Worm (Caenorhabditis elegans) whole organism, mixed stage, embryonic: ENCODE results near the gene H04J21.4.

Source experiments
- M03D4.4 ChIP-seq: sonication (generic microtip); optimal IDR thresholded peaks from 2 replicates; lab custom pipeline; 2017; ENCODE audit warnings: mild to moderate bottlenecking, missing genetic modification characterization, missing compliant biosample characterization
- bed-3 ChIP-seq: fragments of 200-800 bp; sonication (Bioruptor generic); optimal IDR thresholded peaks from 3 replicates; lab custom pipeline; 2018; ENCODE audit warnings: mild to moderate bottlenecking, missing genetic modification characterization, moderate library complexity, missing compliant biosample characterization
- blmp-1 ChIP-seq: fragments of 150-350 bp; optimal IDR thresholded peaks from 2 replicates; lab custom pipeline; 2014; ENCODE audit warnings: missing biosample characterization, missing genetic modification characterization
- ceh-39 ChIP-seq: fragments of 150-350 bp; optimal IDR thresholded peaks from 2 replicates; lab custom pipeline; 2014; ENCODE audit warnings: missing biosample characterization, missing genetic modification characterization
- ceh-43 ChIP-seq: fragments of 200-800 bp; sonication (Bioruptor generic); optimal IDR thresholded peaks from 2 replicates; lab custom pipeline; 2018; ENCODE audit warnings: mild to moderate bottlenecking, missing genetic modification characterization, moderate library complexity, missing compliant biosample characterization
- ceh-83 ChIP-seq: fragments of 200-800 bp; sonication (Bioruptor generic); optimal IDR thresholded peaks from 2 replicates; lab custom pipeline; 2018; ENCODE audit warnings: mild to moderate bottlenecking, missing genetic modification characterization, missing compliant biosample characterization
- ces-1 ChIP-seq: fragments of 150-350 bp; optimal IDR thresholded peaks from 2 replicates; lab custom pipeline; 2014; ENCODE audit warnings: missing biosample characterization, missing genetic modification reagents, missing genetic modification characterization
- drap-1 ChIP-seq: fragments of 200-800 bp; sonication (Bioruptor generic); optimal IDR thresholded peaks from 3 replicates; lab custom pipeline; 2018; ENCODE audit warnings: mild to moderate bottlenecking, missing genetic modification characterization, missing compliant biosample characterization
- elt-1 ChIP-seq: sonication (generic microtip); optimal IDR thresholded peaks from 2 replicates; lab custom pipeline; 2017; ENCODE audit warnings: missing genetic modification characterization, mild to moderate bottlenecking, missing compliant biosample characterization, antibody characterized with exemption, moderate library complexity, borderline replicate concordance; ENCODE audit not compliant: insufficient read depth
- flh-1 ChIP-seq: fragments of 200-800 bp; sonication (Bioruptor generic); optimal IDR thresholded peaks from 2 replicates; lab custom pipeline; 2018; ENCODE audit warnings: mild to moderate bottlenecking, missing genetic modification characterization, moderate library complexity, missing compliant biosample characterization
- ham-2 ChIP-seq: fragments of 200-800 bp; sonication (Bioruptor generic); optimal IDR thresholded peaks from 2 replicates; lab custom pipeline; 2018; ENCODE audit warnings: mild to moderate bottlenecking, missing genetic modification characterization, missing compliant biosample characterization
- hlh-1 ChIP-seq: fragments of 150-350 bp; optimal IDR thresholded peaks from 2 replicates; lab custom pipeline; 2014; ENCODE audit warnings: missing biosample characterization, missing genetic modification reagents, missing genetic modification characterization
- lin-13 ChIP-seq: fragments of 150-350 bp; optimal IDR thresholded peaks from 2 replicates; lab custom pipeline; 2014; ENCODE audit warnings: missing biosample characterization, missing genetic modification characterization
- lin-32 ChIP-seq: fragments of 200-800 bp; sonication (Bioruptor generic); optimal IDR thresholded peaks from 2 replicates; lab custom pipeline; 2018; ENCODE audit warnings: mild to moderate bottlenecking, missing genetic modification characterization, missing compliant biosample characterization
- lsy-2 ChIP-seq: fragments of 150-350 bp; optimal IDR thresholded peaks from 2 replicates; lab custom pipeline; 2014; ENCODE audit warnings: missing biosample characterization, missing genetic modification characterization
- mab-5 ChIP-seq: fragments of 150-350 bp; optimal IDR thresholded peaks from 2 replicates; lab custom pipeline; 2014; ENCODE audit warnings: missing biosample characterization, missing genetic modification characterization
- mep-1 ChIP-seq: fragments of 150-350 bp; optimal IDR thresholded peaks from 2 replicates; lab custom pipeline; 2017; ENCODE audit warnings: missing biosample characterization, missing genetic modification reagents, missing genetic modification characterization, inconsistent platforms
- mls-2 ChIP-seq: sonication (generic microtip); optimal IDR thresholded peaks from 2 replicates; lab custom pipeline; 2016; ENCODE audit warnings: mild to moderate bottlenecking, missing genetic modification characterization, moderate library complexity, missing compliant biosample characterization
- nhr-12 ChIP-seq: fragments of 150-350 bp; optimal IDR thresholded peaks from 2 replicates; lab custom pipeline; 2014; ENCODE audit warnings: missing biosample characterization, missing genetic modification characterization
- nhr-2 ChIP-seq: fragments of 150-350 bp; optimal IDR thresholded peaks from 2 replicates; lab custom pipeline; 2014; ENCODE audit warnings: missing biosample characterization, missing genetic modification characterization
- nhr-237 ChIP-seq: fragments of 150-350 bp; optimal IDR thresholded peaks from 2 replicates; lab custom pipeline; 2014; ENCODE audit warnings: missing biosample characterization, missing genetic modification characterization
- nhr-28 ChIP-seq: fragments of 150-350 bp; optimal IDR thresholded peaks from 2 replicates; lab custom pipeline; 2014; ENCODE audit warnings: missing biosample characterization, missing genetic modification characterization
- nhr-76 ChIP-seq: sonication (generic microtip); optimal IDR thresholded peaks from 2 replicates; lab custom pipeline; 2017; ENCODE audit warnings: missing biosample characterization, missing genetic modification characterization
- pha-4 ChIP-seq: fragments of 150-350 bp; optimal IDR thresholded peaks from 2 replicates; lab custom pipeline; 2018; ENCODE audit warnings: missing biosample characterization, missing genetic modification reagents, missing genetic modification characterization
- sem-2 ChIP-seq: fragments of 200-800 bp; sonication (Bioruptor generic); optimal IDR thresholded peaks from 2 replicates; lab custom pipeline; 2018; ENCODE audit warnings: mild to moderate bottlenecking, missing genetic modification characterization, missing compliant biosample characterization
- snpc-4 ChIP-seq: fragments of 150-350 bp; optimal IDR thresholded peaks from 2 replicates; lab custom pipeline; 2014; ENCODE audit warnings: missing biosample characterization, missing genetic modification characterization
- sptf-1 ChIP-seq: sonication (generic microtip); optimal IDR thresholded peaks from 2 replicates; lab custom pipeline; 2017; ENCODE audit warnings: mild to moderate bottlenecking, missing genetic modification characterization, moderate library complexity, missing compliant biosample characterization
- tbx-8 ChIP-seq: fragments of 200-800 bp; sonication (Bioruptor generic); optimal IDR thresholded peaks from 2 replicates; lab custom pipeline; 2018; ENCODE audit warnings: mild to moderate bottlenecking, missing genetic modification characterization, moderate library complexity, missing compliant biosample characterization
- unc-120 ChIP-seq: sonication (generic microtip); optimal IDR thresholded peaks from 2 replicates; lab custom pipeline; 2017; ENCODE audit warnings: missing genetic modification characterization, missing compliant biosample characterization; ENCODE audit not compliant: poor library complexity, severe bottlenecking
- unc-39 ChIP-seq: fragments of 150-350 bp; optimal IDR thresholded peaks from 2 replicates; lab custom pipeline; 2014; ENCODE audit warnings: missing biosample characterization, missing genetic modification characterization
- zip-8 ChIP-seq: fragments of 150-350 bp; optimal IDR thresholded peaks from 2 replicates; lab custom pipeline; 2014; ENCODE audit warnings: missing biosample characterization, missing genetic modification characterization
- ztf-11 ChIP-seq: fragments of 150-350 bp; optimal IDR thresholded peaks from 2 replicates; lab custom pipeline; 2014; ENCODE audit warnings: missing biosample characterization, missing genetic modification characterization

Gene H04J21.4

ce11 chrIII:2386483-2386882 is 18.2 kb upstream of the H04J21.4 start, which contains the start of gene H14E04.3:
Gene H14E04.3, minus strand, starts transcription at chrIII:2386583.
- TF ChIP-seq mab-5 (tag; lab: Kevin White, UChicago) (no peak), tbx-8 (no peak), nhr-76 (no peak), lsy-2 (tag; lab: Kevin White, UChicago) (no peak), ham-2 (GFP tag; lab: Kevin White, UChicago) (no peak), bed-3 (GFP tag; lab: Kevin White, UChicago) (no peak), zip-8 (tag; lab: Kevin White, UChicago) (no peak), mls-2 (no peak), blmp-1 (no peak), sptf-1 (tag; lab: Kevin White, UChicago) (no peak), unc-39 (tag; lab: Kevin White, UChicago) (no peak), ceh-43 (no peak), nhr-2 (tag; lab: Kevin White, UChicago) (no peak), nhr-12 (no peak), unc-120 (tag; lab: Kevin White, UChicago) (no peak), ceh-39 (tag; lab: Kevin White, UChicago) (no peak), flh-1 (GFP tag; lab: Kevin White, UChicago) (no peak), ztf-11 (tag; lab: Kevin White, UChicago) (no peak)

- TF ChIP-seq hlh-1 (no peak), unc-39 (tag; lab: Kevin White, UChicago) (no peak), lsy-2 (tag; lab: Kevin White, UChicago) (no peak), zip-8 (tag; lab: Kevin White, UChicago) (no peak), ztf-11 (tag; lab: Kevin White, UChicago) (no peak), nhr-237 (tag; lab: Kevin White, UChicago) (no peak), unc-120 (tag; lab: Kevin White, UChicago) (no peak), nhr-12 (no peak), mab-5 (tag; lab: Kevin White, UChicago) (no peak), ham-2 (GFP tag; lab: Kevin White, UChicago) (no peak), ceh-83 (GFP tag; lab: Kevin White, UChicago) (no peak), lin-32 (GFP tag; lab: Kevin White, UChicago) (no peak), sem-2 (GFP tag; lab: Kevin White, UChicago) (no peak), mls-2 (no peak), M03D4.4 (tag; lab: Kevin White, UChicago) (no peak)
- TF ChIP-seq, all 35 proteins: peak for 0
Measured at ce11 chrIII:2384364-2384763, 16.0 kb upstream of the H04J21.4 start.

- TF ChIP-seq tbx-8 (no peak), zip-8 (tag; lab: Kevin White, UChicago) (no peak), lin-13 (tag; lab: Kevin White, UChicago) (peak; percentile 75), hlh-1 (peak; percentile 19), lsy-2 (tag; lab: Kevin White, UChicago) (peak; percentile 24), nhr-237 (tag; lab: Kevin White, UChicago) (no peak), mep-1 (tag; lab: Kevin White, UChicago) (peak; percentile 81), mab-5 (tag; lab: Kevin White, UChicago) (no peak), ces-1 (GFP tag; lab: Kevin White, UChicago) (peak; percentile 72), unc-120 (tag; lab: Kevin White, UChicago) (no peak), ceh-39 (tag; lab: Kevin White, UChicago) (no peak), pha-4 (tag; lab: Kevin White, UChicago) (peak; percentile 85), drap-1 (no peak), ceh-83 (GFP tag; lab: Kevin White, UChicago) (no peak)
Measured at ce11 chrIII:2375918-2376317, 7.6 kb upstream of the H04J21.4 start, which contains the start of gene H14E04.2. Gene H14E04.2, plus strand, starts transcription at chrIII:2376193.

- no peak for TF ChIP-seq nhr-28 (tag; lab: Kevin White, UChicago)
- no peak for TF ChIP-seq drap-1
- TF ChIP-seq sptf-1 (tag; lab: Kevin White, UChicago) = no peak
- no peak for TF ChIP-seq bed-3 (GFP tag; lab: Kevin White, UChicago)
- no peak for TF ChIP-seq elt-1
Measured at ce11 chrIII:2371864-2372263, 3.5 kb upstream of the H04J21.4 start, which contains the start of gene H04J21.1. Gene H04J21.1, minus strand, starts transcription at chrIII:2371964.

DNA sequence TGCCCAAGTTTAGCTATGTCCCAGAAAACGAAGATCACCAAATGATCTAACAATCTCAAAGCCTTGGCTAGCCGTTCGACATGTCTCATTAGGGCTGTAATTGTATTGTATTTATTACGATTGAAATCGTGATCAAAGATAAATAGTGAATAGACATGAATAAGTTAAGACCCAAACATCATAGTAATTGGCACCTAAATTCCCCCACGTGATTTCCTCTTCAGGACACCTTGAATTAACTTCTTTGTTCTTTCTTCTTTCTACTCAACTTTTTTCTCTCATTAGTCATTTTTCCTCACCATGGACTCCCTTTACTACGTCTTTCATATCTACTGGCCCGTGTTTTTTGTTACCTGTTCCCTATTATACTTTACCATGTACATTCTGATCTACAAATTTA is 5.7 kb downstream of the H04J21.4 start, which contains the start of gene srd-69:
srd-69 (plus strand) TSS at position 301 of the 400 bp plus-strand sequence.
- no peak for TF ChIP-seq snpc-4 (tag; lab: Kevin White, UChicago)
- no peak for TF ChIP-seq unc-120 (tag; lab: Kevin White, UChicago)
- no peak for TF ChIP-seq lin-13 (tag; lab: Kevin White, UChicago)
- no peak for TF ChIP-seq tbx-8
- no peak for TF ChIP-seq nhr-28 (tag; lab: Kevin White, UChicago)
- TF ChIP-seq lsy-2 (tag; lab: Kevin White, UChicago) = no peak
- TF ChIP-seq unc-39 (tag; lab: Kevin White, UChicago) = no peak
- no peak for TF ChIP-seq ztf-11 (tag; lab: Kevin White, UChicago)
- no peak for TF ChIP-seq M03D4.4 (tag; lab: Kevin White, UChicago)
- TF ChIP-seq, all 35 proteins: peak for 0
